Fruit fly (Drosophila melanogaster): ENCODE results near the gene wge.

DNA sequence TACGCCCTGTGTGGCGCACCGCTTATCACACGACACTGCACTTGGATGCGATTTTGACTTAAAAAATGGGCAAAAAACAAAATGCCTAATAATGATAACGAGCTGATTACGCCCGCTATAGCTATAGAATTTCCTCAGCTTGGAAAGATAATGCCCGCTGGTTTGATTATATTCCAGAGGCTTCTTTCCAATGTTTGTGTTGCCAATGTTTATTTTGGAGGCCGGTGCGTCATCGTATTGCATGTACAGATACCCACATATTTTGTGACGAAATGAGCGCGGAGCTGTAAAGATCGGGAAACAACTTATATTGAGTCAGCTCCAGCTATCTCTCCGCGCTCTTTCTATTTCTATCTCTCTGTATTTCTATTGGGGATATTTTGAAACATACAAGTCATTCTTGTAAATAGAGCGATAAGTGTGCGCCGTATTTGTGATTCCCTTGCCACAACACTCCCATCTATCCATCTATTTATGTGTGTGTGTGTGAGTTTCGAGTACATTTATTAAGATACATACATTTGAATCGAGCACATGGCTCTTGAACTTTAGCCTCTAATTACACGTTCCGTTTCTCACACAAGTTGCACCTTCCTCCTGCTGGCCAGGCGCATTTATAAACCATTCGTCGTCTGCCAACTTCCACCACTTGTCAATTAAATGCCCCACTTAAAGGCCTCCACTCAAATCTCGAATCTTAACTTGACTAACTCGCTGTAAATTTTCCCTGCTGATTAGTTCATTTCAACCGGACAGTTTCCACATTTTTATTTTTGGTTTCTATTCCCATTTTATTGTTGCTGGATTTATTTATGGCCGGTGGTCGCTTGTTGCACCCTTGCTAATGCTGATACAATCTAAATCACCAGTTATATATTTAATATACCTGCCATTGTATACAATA is 36.7 kb downstream of the wge start:
- TF ChIP-seq Myc (optimal IDR thresholded peaks at IDR 0.05) (no peak), h (optimal IDR thresholded peaks at IDR 0.05) (no peak), psq (optimal IDR thresholded peaks at IDR 0.05) (no peak), Sin3A (optimal IDR thresholded peaks at IDR 0.05) (no peak)

Measured in Kc167 (cell line).